Worm (Caenorhabditis elegans): ENCODE measurements around the gene hda-1.

The hda-1 gene

DNA sequence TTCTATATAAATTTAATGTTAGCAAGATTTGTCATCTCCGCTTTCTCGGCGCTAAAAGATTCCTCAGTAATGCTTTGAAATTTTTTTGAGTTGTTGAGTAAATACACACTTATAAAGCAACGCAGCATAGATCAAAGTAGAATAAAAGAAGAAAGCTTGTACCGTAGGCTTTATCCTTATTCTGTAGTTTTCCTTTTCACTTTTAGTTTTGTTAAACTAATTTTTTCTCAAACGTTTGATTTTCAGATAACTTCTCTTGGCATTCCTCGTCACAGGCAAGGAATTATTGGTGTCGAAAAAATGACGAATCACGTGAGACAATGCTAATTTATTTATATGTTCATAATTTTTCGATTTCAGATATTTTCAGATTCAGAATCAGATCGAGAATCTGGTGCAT lies 37.4 kb downstream of the hda-1 start, which contains the start of gene C53A5.11:
Gene C53A5.11, plus strand, starts transcription at position 301 of the 400 bp plus-strand sequence.
- TF ChIP-seq scrt-1 (GFP tag; IDR thresholded peaks at IDR 0.05) = no peak
- TF ChIP-seq pes-1 (GFP tag; IDR thresholded peaks at IDR 0.05) = no peak
- no peak for TF ChIP-seq tbx-11 (GFP tag; IDR thresholded peaks at IDR 0.05)
- no peak for TF ChIP-seq F13C5.2 (tag; optimal IDR thresholded peaks at IDR 0.05)
- no peak for TF ChIP-seq B0310.2 (tag; optimal IDR thresholded peaks at IDR 0.05)
- TF ChIP-seq ets-7 (tag; optimal IDR thresholded peaks at IDR 0.05) = no peak
- no peak for TF ChIP-seq aly-1 (tag; optimal IDR thresholded peaks at IDR 0.05)
- no peak for TF ChIP-seq ama-1 (optimal IDR thresholded peaks at IDR 0.05)
- no peak for TF ChIP-seq tra-4 (tag; optimal IDR thresholded peaks at IDR 0.05)
- TF ChIP-seq sea-1 (GFP tag; conservative IDR thresholded peaks at IDR 0.05) = no peak
- TF ChIP-seq flt-1 (GFP tag; IDR thresholded peaks at IDR 0.05) = no peak

DNA sequence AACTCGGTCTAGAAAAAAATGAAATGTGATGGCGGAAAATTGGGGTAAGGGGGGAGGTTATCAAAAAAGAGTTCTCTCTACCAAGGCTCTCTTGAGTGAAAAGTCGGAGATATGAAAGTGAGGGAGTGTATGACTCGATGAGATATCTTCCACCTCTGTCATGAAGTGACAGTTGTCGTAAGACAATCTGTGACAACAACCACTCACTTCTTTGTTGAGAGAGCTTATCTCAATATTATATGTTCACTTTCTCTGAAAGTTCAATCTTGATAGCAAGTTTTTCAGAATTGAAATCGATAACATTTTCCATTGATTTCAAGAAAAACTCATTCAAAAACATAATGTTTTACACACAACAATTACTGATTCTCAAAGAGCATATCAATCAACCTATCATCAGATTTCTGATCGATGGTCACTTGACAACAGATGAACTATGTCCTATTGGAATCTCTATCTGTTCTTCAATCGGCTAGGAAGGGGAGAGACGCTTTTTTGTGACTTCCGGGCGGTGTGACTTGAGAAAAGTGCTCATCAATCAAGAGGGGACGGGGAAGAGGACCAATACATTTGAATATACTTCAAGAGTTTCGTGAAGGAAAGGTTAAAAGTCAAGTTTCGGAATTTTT lies 51.7 kb downstream of the hda-1 start:
- no peak for TF ChIP-seq flt-1 (GFP tag; IDR thresholded peaks at IDR 0.05)
- TF ChIP-seq tbx-37 (GFP tag; conservative IDR thresholded peaks at IDR 0.05) = no peak
- TF ChIP-seq ets-7 (tag; optimal IDR thresholded peaks at IDR 0.05) = no peak
- TF ChIP-seq aly-1 (tag; optimal IDR thresholded peaks at IDR 0.05) = no peak
- TF ChIP-seq hmbx-1 (tag; optimal IDR thresholded peaks at IDR 0.05) = no peak
- TF ChIP-seq pes-1 (GFP tag; IDR thresholded peaks at IDR 0.05) = no peak
- no peak for TF ChIP-seq B0310.2 (tag; optimal IDR thresholded peaks at IDR 0.05)
- TF ChIP-seq F13C5.2 (tag; optimal IDR thresholded peaks at IDR 0.05) = no peak
- TF ChIP-seq hnd-1 (tag; optimal IDR thresholded peaks at IDR 0.05) = no peak
- TF ChIP-seq tra-4 (tag; optimal IDR thresholded peaks at IDR 0.05) = no peak
- no peak for TF ChIP-seq ceh-36 (tag; optimal IDR thresholded peaks at IDR 0.05)
- no peak for TF ChIP-seq hmg-4 (GFP tag; optimal IDR thresholded peaks at IDR 0.05)
- TF ChIP-seq ama-1 (optimal IDR thresholded peaks at IDR 0.05) = no peak
- no peak for TF ChIP-seq tbx-11 (GFP tag; IDR thresholded peaks at IDR 0.05)
- TF ChIP-seq sea-1 (GFP tag; conservative IDR thresholded peaks at IDR 0.05) = no peak
- TF ChIP-seq scrt-1 (GFP tag; IDR thresholded peaks at IDR 0.05) = no peak
- TF ChIP-seq ceh-13 (GFP tag; optimal IDR thresholded peaks at IDR 0.05) = no peak

Measured in whole organism, early embryonic.